Worm (Caenorhabditis elegans): Measurements from ENCODE around the gene pik-1.

The pik-1 gene

DNA sequence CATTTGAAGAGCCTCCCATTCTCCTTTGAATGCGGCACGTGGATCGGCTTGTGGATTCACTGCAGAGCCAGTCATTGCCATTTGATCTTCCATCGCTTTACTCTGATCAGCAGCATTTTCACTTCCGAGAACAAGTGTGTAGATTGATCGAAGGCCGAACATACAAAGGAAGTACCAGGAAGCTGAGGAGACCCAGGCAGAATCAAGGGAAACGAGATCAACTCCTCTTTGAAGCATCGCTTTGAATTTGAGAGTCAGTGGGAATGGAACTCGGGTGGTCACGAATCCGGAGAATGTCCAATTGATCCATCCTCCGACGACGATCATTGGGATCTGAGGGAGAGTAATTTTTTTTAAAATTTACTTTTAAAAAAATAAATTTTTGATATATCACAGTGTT is 35.3 kb upstream of the pik-1 start:
- no peak for TF ChIP-seq nhr-28 (tag; optimal IDR thresholded peaks at IDR 0.05)
- TF ChIP-seq elt-3 (tag; optimal IDR thresholded peaks at IDR 0.05): no peak
- no peak for TF ChIP-seq sptf-1 (tag; optimal IDR thresholded peaks at IDR 0.05)
- no peak for TF ChIP-seq ceh-43 (GFP tag; optimal IDR thresholded peaks at IDR 0.05)
- TF ChIP-seq flh-1 (GFP tag; optimal IDR thresholded peaks at IDR 0.05): no peak
- TF ChIP-seq ceh-39 (tag; optimal IDR thresholded peaks at IDR 0.05): no peak
- TF ChIP-seq snpc-4 (tag; optimal IDR thresholded peaks at IDR 0.05): no peak
- no peak for TF ChIP-seq M03D4.4 (tag; optimal IDR thresholded peaks at IDR 0.05)
- TF ChIP-seq ham-2 (GFP tag; optimal IDR thresholded peaks at IDR 0.05): no peak
- no peak for TF ChIP-seq nhr-237 (tag; optimal IDR thresholded peaks at IDR 0.05)
- no peak for TF ChIP-seq tbx-8 (GFP tag; optimal IDR thresholded peaks at IDR 0.05)
- TF ChIP-seq nhr-2 (tag; optimal IDR thresholded peaks at IDR 0.05): no peak
- no peak for TF ChIP-seq unc-62 (GFP tag; optimal IDR thresholded peaks at IDR 0.05)
- no peak for TF ChIP-seq hlh-1 (tag; optimal IDR thresholded peaks at IDR 0.05)
- TF ChIP-seq lin-13 (tag; optimal IDR thresholded peaks at IDR 0.05): no peak

DNA sequence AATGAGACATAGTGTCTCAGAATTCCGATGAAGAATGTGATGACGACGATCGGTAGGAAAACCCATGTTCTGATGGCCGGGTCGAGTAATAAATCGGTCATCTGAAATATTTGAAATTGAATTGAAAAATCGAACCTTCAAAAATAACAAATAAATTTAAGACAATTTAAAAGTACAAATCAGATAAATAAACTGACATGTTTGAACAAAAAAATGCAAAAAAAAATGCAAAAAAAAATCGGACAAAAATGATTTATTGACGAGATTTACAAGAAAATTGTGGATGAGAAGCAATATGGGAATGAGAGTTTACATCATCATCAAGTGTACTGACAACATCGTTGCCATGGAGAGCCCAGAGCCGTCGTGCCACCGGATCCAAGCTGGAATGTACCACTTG is 34.0 kb upstream of the pik-1 start, which contains the start of gene emc-3:
Gene emc-3 (minus strand): TSS at position 101 of the 400 bp plus-strand sequence.
- no peak for TF ChIP-seq ham-2 (GFP tag; optimal IDR thresholded peaks at IDR 0.05)
- no peak for TF ChIP-seq lin-32 (GFP tag; optimal IDR thresholded peaks at IDR 0.05)
- no peak for TF ChIP-seq unc-62 (GFP tag; optimal IDR thresholded peaks at IDR 0.05)
- no peak for TF ChIP-seq ztf-11 (tag; optimal IDR thresholded peaks at IDR 0.05)
- TF ChIP-seq snpc-4 (tag; optimal IDR thresholded peaks at IDR 0.05): no peak
- TF ChIP-seq tbx-8 (GFP tag; optimal IDR thresholded peaks at IDR 0.05): no peak
- no peak for TF ChIP-seq unc-120 (tag; optimal IDR thresholded peaks at IDR 0.05; ENCODE audit: poor library complexity, severe bottlenecking)
- TF ChIP-seq ces-1 (GFP tag; optimal IDR thresholded peaks at IDR 0.05): no peak
- TF ChIP-seq ceh-43 (GFP tag; optimal IDR thresholded peaks at IDR 0.05): no peak
- no peak for TF ChIP-seq drap-1 (GFP tag; optimal IDR thresholded peaks at IDR 0.05)
- TF ChIP-seq ceh-39 (tag; optimal IDR thresholded peaks at IDR 0.05): no peak
- no peak for TF ChIP-seq pha-4 (tag; optimal IDR thresholded peaks at IDR 0.05)

ce11 chrIV:13383763-13384436 is 31.9 kb upstream of the pik-1 start, which contains the start of gene rab-19:
Gene rab-19 (minus strand): TSS chrIV:13384386.
- TF ChIP-seq elt-1 (tag; optimal IDR thresholded peaks at IDR 0.05; ENCODE audit: borderline replicate concordance, insufficient read depth) (no peak), ham-2 (GFP tag; optimal IDR thresholded peaks at IDR 0.05) (no peak), elt-3 (tag; optimal IDR thresholded peaks at IDR 0.05) (no peak), blmp-1 (tag; optimal IDR thresholded peaks at IDR 0.05) (no peak), pha-4 (tag; optimal IDR thresholded peaks at IDR 0.05) (no peak), ces-1 (GFP tag; optimal IDR thresholded peaks at IDR 0.05) (peak; percentile 91)

DNA sequence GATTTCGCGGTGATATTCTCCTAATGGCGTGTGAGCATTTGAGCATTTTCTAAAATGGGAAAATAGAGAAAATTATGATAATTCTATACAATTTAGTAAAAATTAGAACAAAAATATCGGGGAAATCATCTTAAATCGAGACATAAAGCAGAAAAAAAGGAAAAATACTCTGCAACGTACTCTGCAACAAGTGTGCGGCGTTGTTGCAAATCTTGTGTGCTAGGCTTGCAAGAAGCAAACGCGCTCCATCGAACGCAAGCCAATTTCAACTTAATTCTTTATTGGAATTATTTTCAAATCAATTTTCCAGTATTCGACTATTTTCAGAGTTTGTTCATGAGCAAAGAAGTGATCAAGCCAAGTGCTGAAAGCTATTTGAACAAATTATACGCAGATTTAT is 29.8 kb upstream of the pik-1 start, which contains the start of the genes Y62E10A.20, Y62E10A.23 and mdt-9:
Gene Y62E10A.20 (minus strand): TSS at position 49 of the 400 bp plus-strand sequence.
Gene Y62E10A.23 (plus strand): TSS at position 282 of the 400 bp plus-strand sequence.
Gene mdt-9 (plus strand): TSS at position 338 of the 400 bp plus-strand sequence.
- no peak for TF ChIP-seq zip-8 (tag; optimal IDR thresholded peaks at IDR 0.05)
- TF ChIP-seq ceh-83 (GFP tag; optimal IDR thresholded peaks at IDR 0.05): peak; percentile 69
- TF ChIP-seq unc-39 (tag; optimal IDR thresholded peaks at IDR 0.05): no peak
- peak; percentile 8 for TF ChIP-seq nhr-2 (tag; optimal IDR thresholded peaks at IDR 0.05)
- peak; percentile 78 for TF ChIP-seq hlh-1 (tag; optimal IDR thresholded peaks at IDR 0.05)
- no peak for TF ChIP-seq snpc-4 (tag; optimal IDR thresholded peaks at IDR 0.05)
- peak; percentile 63 for TF ChIP-seq lin-13 (tag; optimal IDR thresholded peaks at IDR 0.05)
- TF ChIP-seq cnd-1 (tag; optimal IDR thresholded peaks at IDR 0.05): peak; percentile 58
- TF ChIP-seq elt-3 (tag; optimal IDR thresholded peaks at IDR 0.05): no peak
- peak; percentile 89 for TF ChIP-seq sptf-1 (tag; optimal IDR thresholded peaks at IDR 0.05)
- TF ChIP-seq unc-62 (GFP tag; optimal IDR thresholded peaks at IDR 0.05): peak; percentile 43
- peak; percentile 80 for TF ChIP-seq M03D4.4 (tag; optimal IDR thresholded peaks at IDR 0.05)
- TF ChIP-seq ham-2 (GFP tag; optimal IDR thresholded peaks at IDR 0.05): peak; percentile 85
- peak; percentile 89 for TF ChIP-seq mep-1 (tag; optimal IDR thresholded peaks at IDR 0.05)
- peak; percentile 57 for TF ChIP-seq blmp-1 (tag; optimal IDR thresholded peaks at IDR 0.05)
- no peak for TF ChIP-seq tbx-8 (GFP tag; optimal IDR thresholded peaks at IDR 0.05)
- TF ChIP-seq ztf-11 (tag; optimal IDR thresholded peaks at IDR 0.05): peak; percentile 72
- peak; percentile 62 for TF ChIP-seq nhr-28 (tag; optimal IDR thresholded peaks at IDR 0.05)
- peak; percentile 66 for TF ChIP-seq nhr-237 (tag; optimal IDR thresholded peaks at IDR 0.05)
- TF ChIP-seq flh-1 (GFP tag; optimal IDR thresholded peaks at IDR 0.05): peak; percentile 21
- TF ChIP-seq ceh-39 (tag; optimal IDR thresholded peaks at IDR 0.05): peak; percentile 78
- no peak for TF ChIP-seq bed-3 (GFP tag; optimal IDR thresholded peaks at IDR 0.05)
- TF ChIP-seq nhr-12 (tag; optimal IDR thresholded peaks at IDR 0.05): no peak
- peak; percentile 75 for TF ChIP-seq drap-1 (GFP tag; optimal IDR thresholded peaks at IDR 0.05)
- TF ChIP-seq lin-32 (GFP tag; optimal IDR thresholded peaks at IDR 0.05): no peak
- TF ChIP-seq unc-120 (tag; optimal IDR thresholded peaks at IDR 0.05; ENCODE audit: poor library complexity, severe bottlenecking): peak; percentile 72
- peak; percentile 76 for TF ChIP-seq lsy-2 (tag; optimal IDR thresholded peaks at IDR 0.05)
- TF ChIP-seq mls-2 (tag; optimal IDR thresholded peaks at IDR 0.05): peak; percentile 76
- no peak for TF ChIP-seq elt-1 (tag; optimal IDR thresholded peaks at IDR 0.05; ENCODE audit: borderline replicate concordance, insufficient read depth)
- peak; percentile 64 for TF ChIP-seq pha-4 (tag; optimal IDR thresholded peaks at IDR 0.05)
- peak; percentile 74 for TF ChIP-seq ceh-43 (GFP tag; optimal IDR thresholded peaks at IDR 0.05)
- peak; percentile 64 for TF ChIP-seq nhr-76 (tag; optimal IDR thresholded peaks at IDR 0.05)
- no peak for TF ChIP-seq sem-2 (GFP tag; optimal IDR thresholded peaks at IDR 0.05)
- TF ChIP-seq ces-1 (GFP tag; optimal IDR thresholded peaks at IDR 0.05): peak; percentile 92
- peak; percentile 2 for TF ChIP-seq mab-5 (tag; optimal IDR thresholded peaks at IDR 0.05)

Data from whole organism, mixed stage, embryonic.